Fruit fly (Drosophila melanogaster) whole organism, embryonic: ENCODE results near the gene CG9114.

ENCODE experiments used
- Ada2b ChIP-seq: fragments of 200-800 bp; sonication (Bioruptor generic); IDR thresholded peaks from 2 replicates; pipeline ENCODE4 v1.3.6; 2022; ENCODE audit warnings: missing biosample characterization, missing genetic modification characterization
- Atf-2 ChIP-seq: fragments of 200-800 bp; sonication (Bioruptor generic); optimal IDR thresholded peaks from 2 replicates; lab custom pipeline; 2016; ENCODE audit warnings: missing biosample characterization, missing genetic modification characterization
- Awh ChIP-seq: fragments of 200-800 bp; sonication (Bioruptor generic); IDR thresholded peaks from 2 replicates; pipeline ENCODE4, ENCODE4 v1.3.6; 2022; ENCODE audit warnings: missing biosample characterization, missing genetic modification characterization
- Bgb ChIP-seq: fragments of 200-800 bp; sonication (Bioruptor generic); IDR thresholded peaks from 2 replicates; pipeline ENCODE4 v1.3.6; 2022; ENCODE audit warnings: missing biosample characterization, missing genetic modification characterization; ENCODE audit not compliant: partially characterized antibody
- CG10543 ChIP-seq: fragments of 200-800 bp; sonication (Bioruptor generic); optimal IDR thresholded peaks from 3 replicates; lab custom pipeline; 2017; ENCODE audit warnings: missing biosample characterization, mild to moderate bottlenecking, missing genetic modification characterization, moderate library complexity
- CG11504 ChIP-seq: fragments of 200-800 bp; sonication (Bioruptor generic); optimal IDR thresholded peaks from 3 replicates; lab custom pipeline; 2019; ENCODE audit warnings: missing biosample characterization, mild to moderate bottlenecking, missing genetic modification characterization, moderate library complexity
- CG12659 ChIP-seq: fragments of 200-800 bp; sonication (Bioruptor generic); optimal IDR thresholded peaks from 3 replicates; lab custom pipeline; 2017; ENCODE audit warnings: mild to moderate bottlenecking, missing biosample characterization, missing genetic modification reagents, missing genetic modification characterization
- CG13287 ChIP-seq: fragments of 200-800 bp; sonication (Bioruptor generic); IDR thresholded peaks from 2 replicates; pipeline ENCODE4 v1.3.6; 2022; ENCODE audit warnings: missing biosample characterization, missing genetic modification characterization; ENCODE audit not compliant: partially characterized antibody
- CG15269 ChIP-seq: fragments of 200-800 bp; sonication (Bioruptor generic); optimal IDR thresholded peaks from 2 replicates; lab custom pipeline; 2018; ENCODE audit warnings: missing biosample characterization, mild to moderate bottlenecking, missing genetic modification characterization, moderate library complexity
- CG15514 ChIP-seq: fragments of 200-800 bp; sonication (Bioruptor generic); optimal IDR thresholded peaks from 3 replicates; lab custom pipeline; 2017; ENCODE audit warnings: missing biosample characterization, missing genetic modification characterization, mild to moderate bottlenecking, moderate library complexity, missing genetic modification reagents
- CG18476 ChIP-seq: fragments of 200-800 bp; sonication (Bioruptor generic); optimal IDR thresholded peaks from 2 replicates; lab custom pipeline; 2016; ENCODE audit warnings: missing biosample characterization, mild to moderate bottlenecking, missing genetic modification characterization
- CG30431 ChIP-seq: fragments of 200-800 bp; sonication (Bioruptor generic); optimal IDR thresholded peaks from 2 replicates; lab custom pipeline; 2017; ENCODE audit warnings: missing biosample characterization, missing genetic modification characterization
- CG32532 ChIP-seq: fragments of 200-800 bp; sonication (Bioruptor generic); IDR thresholded peaks from 2 replicates; pipeline ENCODE4 v1.3.6; 2022; ENCODE audit warnings: missing biosample characterization, missing genetic modification characterization
- CG3281 ChIP-seq: fragments of 200-800 bp; sonication (Bioruptor generic); optimal IDR thresholded peaks from 3 replicates; lab custom pipeline; 2017; ENCODE audit warnings: missing biosample characterization, mild to moderate bottlenecking, missing genetic modification characterization
- CG3847 ChIP-seq: fragments of 200-800 bp; sonication (Bioruptor generic); IDR thresholded peaks from 2 replicates; pipeline ENCODE4 v1.3.6; 2022; ENCODE audit warnings: missing biosample characterization, missing genetic modification characterization
- CG4854 ChIP-seq: fragments of 200-800 bp; sonication (Bioruptor generic); optimal IDR thresholded peaks from 2 replicates; lab custom pipeline; 2016; ENCODE audit warnings: missing biosample characterization, missing genetic modification characterization, inconsistent platforms
- CG6813 ChIP-seq: fragments of 200-800 bp; sonication (Bioruptor generic); optimal IDR thresholded peaks from 2 replicates; lab custom pipeline; 2017; ENCODE audit warnings: missing biosample characterization, missing genetic modification characterization, mild to moderate bottlenecking, moderate library complexity, missing genetic modification reagents
- CG9797 ChIP-seq: fragments of 200-800 bp; sonication (Bioruptor generic); optimal IDR thresholded peaks from 3 replicates; lab custom pipeline; 2018; ENCODE audit warnings: missing biosample characterization, mild to moderate bottlenecking, missing genetic modification characterization
- CrebB ChIP-seq: fragments of 200-800 bp; sonication (Bioruptor generic); optimal IDR thresholded peaks from 3 replicates; lab custom pipeline; 2018; ENCODE audit warnings: missing biosample characterization, mild to moderate bottlenecking, missing genetic modification characterization
- D ChIP-seq, 2 experiments: fragments of 200-800 bp in 1 of 2; fragments of >200 bp in 1 of 2; sonication (Bioruptor generic) in 1 of 2; optimal IDR thresholded peaks; 2 replicates in 1 of 2; 3 replicates in 1 of 2; lab custom pipeline; 2017; ENCODE audit warnings: mild to moderate bottlenecking in 1 of 2, missing biosample characterization in 1 of 2, missing genetic modification characterization in 1 of 2, missing genetic modification reagents in 1 of 2
- Dfd ChIP-seq, 2 experiments: fragments of >200 bp; optimal IDR thresholded peaks; 2 replicates each; lab custom pipeline; 2017; ENCODE audit warnings: missing biosample characterization in 2 of 2, missing genetic modification characterization in 2 of 2
- Elba2 ChIP-seq: fragments of 200-800 bp; sonication (Bioruptor generic); optimal IDR thresholded peaks from 3 replicates; lab custom pipeline; 2016; ENCODE audit warnings: missing biosample characterization, missing genetic modification characterization
- Fer1 ChIP-seq: fragments of 200-800 bp; sonication (Bioruptor generic); optimal IDR thresholded peaks from 2 replicates; lab custom pipeline; 2017; ENCODE audit warnings: missing biosample characterization, mild to moderate bottlenecking, missing genetic modification characterization
- H15 ChIP-seq: fragments of 200-800 bp; sonication (Bioruptor generic); IDR thresholded peaks from 3 replicates; pipeline ENCODE4 v1.3.6; 2022; ENCODE audit warnings: missing biosample characterization, missing genetic modification characterization
- HLH54F ChIP-seq: fragments of 200-800 bp; sonication (Bioruptor generic); optimal IDR thresholded peaks from 3 replicates; lab custom pipeline; 2016; ENCODE audit warnings: missing biosample characterization, missing genetic modification characterization
- Hand ChIP-seq: fragments of 200-800 bp; sonication (Bioruptor generic); optimal IDR thresholded peaks from 2 replicates; lab custom pipeline; 2017; ENCODE audit warnings: mild to moderate bottlenecking, missing biosample characterization, missing genetic modification reagents, missing genetic modification characterization
- Hey ChIP-seq: fragments of 200-800 bp; sonication (Bioruptor generic); optimal IDR thresholded peaks from 3 replicates; lab custom pipeline; 2018; ENCODE audit warnings: missing biosample characterization, mild to moderate bottlenecking, missing genetic modification characterization
- HmgD ChIP-seq: fragments of 200-800 bp; sonication (Bioruptor generic); optimal IDR thresholded peaks from 3 replicates; lab custom pipeline; 2016; ENCODE audit warnings: missing biosample characterization, missing genetic modification characterization
- Hmr ChIP-seq: fragments of 200-800 bp; sonication (Bioruptor generic); optimal IDR thresholded peaks from 3 replicates; lab custom pipeline; 2017; ENCODE audit warnings: mild to moderate bottlenecking, missing biosample characterization, missing genetic modification reagents, missing genetic modification characterization
- MBD-R2 ChIP-seq: fragments of 200-800 bp; sonication (Bioruptor generic); IDR thresholded peaks from 2 replicates; pipeline ENCODE4 v1.3.6; 2022; ENCODE audit warnings: missing biosample characterization, missing genetic modification characterization
- Max ChIP-seq: fragments of 200-800 bp; sonication (Bioruptor generic); optimal IDR thresholded peaks from 2 replicates; lab custom pipeline; 2016; ENCODE audit warnings: missing biosample characterization, mild to moderate bottlenecking, missing genetic modification characterization
- Med ChIP-seq: fragments of 200-800 bp; sonication (Bioruptor generic); peaks from one replicate; lab custom pipeline; 2016; ENCODE audit warnings: missing biosample characterization, missing genetic modification characterization, mild to moderate bottlenecking, inconsistent platforms, moderate library complexity
- Ravus ChIP-seq: fragments of 200-800 bp; sonication (Bioruptor generic); IDR thresholded peaks from 2 replicates; pipeline ENCODE4 v1.3.6; 2022; ENCODE audit warnings: missing biosample characterization, missing genetic modification characterization
- bbx ChIP-seq: fragments of 200-800 bp; sonication (Bioruptor generic); IDR thresholded peaks from 2 replicates; pipeline ENCODE4 v1.3.6; 2022; ENCODE audit warnings: missing biosample characterization, missing genetic modification characterization; ENCODE audit not compliant: partially characterized antibody
- bowl ChIP-seq: fragments of 200-800 bp; sonication (Bioruptor generic); IDR thresholded peaks from 2 replicates; pipeline ENCODE4 v1.3.6; 2022; ENCODE audit warnings: missing biosample characterization, missing genetic modification characterization
- btn ChIP-seq: fragments of 200-800 bp; sonication (Bioruptor generic); optimal IDR thresholded peaks from 2 replicates; lab custom pipeline; 2016; ENCODE audit warnings: missing biosample characterization, missing genetic modification characterization
- cg ChIP-seq: fragments of 200-800 bp; sonication (Bioruptor generic); optimal IDR thresholded peaks from 3 replicates; lab custom pipeline; 2019; ENCODE audit warnings: missing biosample characterization, mild to moderate bottlenecking, missing genetic modification characterization, moderate library complexity
- disco-r ChIP-seq: fragments of 200-800 bp; sonication (Bioruptor generic); optimal IDR thresholded peaks from 2 replicates; lab custom pipeline; 2016; ENCODE audit warnings: missing biosample characterization, missing genetic modification characterization
- emc ChIP-seq: fragments of 200-800 bp; sonication (Bioruptor generic); optimal IDR thresholded peaks from 2 replicates; lab custom pipeline; 2016; ENCODE audit warnings: missing biosample characterization, missing genetic modification characterization
- fd102C ChIP-seq: fragments of 200-800 bp; sonication (Bioruptor generic); optimal IDR thresholded peaks from 2 replicates; lab custom pipeline; 2018; ENCODE audit warnings: missing biosample characterization, mild to moderate bottlenecking, missing genetic modification characterization, moderate library complexity
- gfzf ChIP-seq: fragments of 200-800 bp; sonication (Bioruptor generic); optimal IDR thresholded peaks from 2 replicates; lab custom pipeline; 2016; ENCODE audit warnings: missing biosample characterization, mild to moderate bottlenecking, missing genetic modification characterization, moderate library complexity
- nom ChIP-seq: fragments of 200-800 bp; sonication (Bioruptor generic); optimal IDR thresholded peaks from 2 replicates; lab custom pipeline; 2017; ENCODE audit warnings: missing biosample characterization, missing genetic modification characterization, mild to moderate bottlenecking, moderate library complexity, missing genetic modification reagents
- prd ChIP-seq, 3 experiments: fragments of >200 bp in 2 of 3; fragments of 200-800 bp in 1 of 3; sonication (Bioruptor generic) in 1 of 3; optimal IDR thresholded peaks in 2 of 3; IDR thresholded peaks in 1 of 3; 2 replicates in 2 of 3; 3 replicates in 1 of 3; pipeline versions ENCODE4 v1.3.6 to Lab custom; 2017 to 2022; ENCODE audit warnings: missing biosample characterization in 1 of 3, missing genetic modification characterization in 1 of 3
- stwl ChIP-seq: fragments of 200-800 bp; sonication (Bioruptor generic); optimal IDR thresholded peaks from 3 replicates; lab custom pipeline; 2018; ENCODE audit warnings: missing biosample characterization, mild to moderate bottlenecking, missing genetic modification characterization, moderate library complexity
- tup ChIP-seq: fragments of 200-800 bp; sonication (Bioruptor generic); optimal IDR thresholded peaks from 2 replicates; lab custom pipeline; 2016; ENCODE audit warnings: missing biosample characterization, mild to moderate bottlenecking, missing genetic modification characterization, moderate library complexity
- unpg ChIP-seq: fragments of 200-800 bp; sonication (Bioruptor generic); optimal IDR thresholded peaks from 3 replicates; lab custom pipeline; 2018; ENCODE audit warnings: missing biosample characterization, mild to moderate bottlenecking, missing genetic modification characterization, moderate library complexity
- vvl ChIP-seq: fragments of 200-800 bp; sonication (Bioruptor generic); IDR thresholded peaks from 2 replicates; pipeline ENCODE4 v1.3.6; 2022; ENCODE audit warnings: missing biosample characterization, missing genetic modification characterization

Gene CG9114

dm6 chrX:15319699-15320482 is 13.1 kb downstream of the CG9114 start (continued):
- TF ChIP-seq CG6813 (GFP tag; lab: Kevin White, UChicago) (no peak), tup (no peak), CG3281 (GFP tag; lab: Kevin White, UChicago) (no peak), CG10543 (GFP tag; lab: Kevin White, UChicago) (peak; percentile 7), CG13287 (GFP tag; lab: Robert Waterston, UW) (0 out of 2 replicates have a peak, but pooled peaks have one; percentile 9), fd102C (no peak), disco-r (no peak), Dfd (GFP tag; optimal IDR thresholded peaks at IDR 0.05; lab: Kevin White, UChicago) (no peak), Ravus (GFP tag; lab: Robert Waterston, UW) (no peak), CG18476 (GFP tag; lab: Kevin White, UChicago) (no peak), CrebB (tag; lab: Kevin White, UChicago) (no peak), btn (no peak), cg (peak; percentile 55), nom (GFP tag; lab: Kevin White, UChicago) (no peak), Elba2 (no peak), CG11504 (tag; lab: Kevin White, UChicago) (no peak), CG30431 (GFP tag; lab: Kevin White, UChicago) (no peak), Atf-2 (no peak), CG12659 (GFP tag; lab: Kevin White, UChicago) (peak; percentile 56), CG4854 (no peak), Awh (no peak), CG15514 (peak; percentile 58), CG3847 (peak; percentile 34), CG32532 (GFP tag; lab: Robert Waterston, UW) (no peak), unpg (GFP tag; lab: Kevin White, UChicago) (no peak), H15 (no peak), prd (optimal IDR thresholded peaks at IDR 0.05; lab: Kevin White, UChicago) (no peak), prd (GFP tag; IDR thresholded peaks at IDR 0.05; lab: Robert Waterston, UW) (no peak), Bgb (GFP tag; lab: Robert Waterston, UW) (peak; percentile 22; the same call in 1 of the 2 replicates), CG15269 (tag; lab: Kevin White, UChicago) (no peak), Hand (no peak), Max (GFP tag; lab: Kevin White, UChicago) (no peak), MBD-R2 (peak; percentile 37; the same call in 1 of the 2 replicates), Hey (no peak), HmgD (GFP tag; lab: Kevin White, UChicago) (no peak), stwl (peak; percentile 73), vvl (GFP tag; lab: Robert Waterston, UW) (no peak), gfzf (GFP tag; lab: Kevin White, UChicago) (peak; percentile 84), Ada2b (GFP tag; lab: Robert Waterston, UW) (no peak), Fer1 (GFP tag; lab: Kevin White, UChicago) (no peak), Hmr (peak; percentile 8), D (optimal IDR thresholded peaks at IDR 0.05; lab: Kevin White, UChicago) (peak; percentile 81), D (GFP tag; optimal IDR thresholded peaks at IDR 0.05; lab: Kevin White, UChicago) (no peak), HLH54F (GFP tag; lab: Kevin White, UChicago) (no peak), bbx (GFP tag; lab: Robert Waterston, UW) (peak; percentile 26; the same call in 1 of the 2 replicates), bowl (no peak), emc (GFP tag; lab: Kevin White, UChicago) (no peak), CG9797 (GFP tag; lab: Kevin White, UChicago) (peak; percentile 95), Med (GFP tag; lab: Kevin White, UChicago) (peak; percentile 73)
